Worm (Caenorhabditis elegans): ENCODE measurements around the gene BE10.5.

ce11 chrIII:12821331-12821730 is 14.7 kb upstream of the BE10.5 start:
- no peak for TF ChIP-seq dpl-1 (GFP tag; optimal IDR thresholded peaks at IDR 0.05)
- no peak for TF ChIP-seq jun-1 (tag; optimal IDR thresholded peaks at IDR 0.05)
- TF ChIP-seq nhr-6 (tag; optimal IDR thresholded peaks at IDR 0.05) = no peak
